Worm (Caenorhabditis elegans) whole organism, L4/young adult: Measurements from ENCODE around the gene srb-1.

ENCODE experiments used
- dao-5 ChIP-seq: sonication (generic microtip); optimal IDR thresholded peaks from 2 replicates; lab custom pipeline; 2016; ENCODE audit warnings: missing genotype, missing genetic modification characterization, moderate library complexity, missing compliant biosample characterization
- him-1 ChIP-seq: sonication (generic microtip); optimal IDR thresholded peaks from 2 replicates; lab custom pipeline; 2016; ENCODE audit warnings: missing genotype, missing genetic modification reagents, missing genetic modification characterization, missing compliant biosample characterization

- TF ChIP-seq him-1 (tag; lab: Kevin White, UChicago) = no peak
- TF ChIP-seq dao-5 (tag; lab: Kevin White, UChicago) = no peak
These were observed 47.5 kb upstream of the srb-1 start for ce11 chrII:5218349-5218748.
